Worm (Caenorhabditis elegans): ENCODE results near the gene mlc-7.

mlc-7 gene

DNA sequence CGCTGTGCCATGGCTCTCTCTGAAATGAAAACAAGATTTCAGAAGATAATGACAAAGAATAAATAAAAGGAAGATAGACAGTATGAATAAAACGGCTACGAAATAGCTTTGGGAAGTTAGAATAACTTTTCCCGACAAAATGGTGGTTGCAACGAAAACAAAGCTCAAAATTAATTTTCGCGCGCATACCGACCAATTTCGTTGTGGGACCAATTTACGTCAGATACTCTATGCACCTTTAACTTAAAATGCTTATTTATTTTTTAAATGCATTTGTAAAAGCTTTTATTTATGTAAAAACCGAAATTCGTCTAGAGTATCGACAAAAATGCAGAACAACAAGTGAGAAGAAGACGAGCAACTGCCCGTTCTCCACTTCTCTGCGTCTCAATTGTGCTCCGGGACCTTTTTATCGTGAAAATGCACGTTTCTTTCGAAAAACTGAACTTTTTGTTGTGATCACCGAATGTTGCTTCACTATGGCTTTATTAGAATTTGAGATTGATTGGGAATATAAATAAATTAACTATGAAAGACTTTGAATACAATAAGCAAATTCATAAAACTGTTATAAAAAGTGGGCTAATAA lies 16.9 kb downstream of the mlc-7 start, which contains the start of gene rml-1:
Gene rml-1 (minus strand): TSS at position 19 of the 589 bp plus-strand sequence.
- no peak for TF ChIP-seq eor-1 (tag; optimal IDR thresholded peaks at IDR 0.05)
- TF ChIP-seq nhr-76 (tag; optimal IDR thresholded peaks at IDR 0.05): no peak
- peak; percentile 1 for TF ChIP-seq pha-4 (tag; optimal IDR thresholded peaks at IDR 0.05)
- TF ChIP-seq snpc-4 (tag; optimal IDR thresholded peaks at IDR 0.05): no peak
- TF ChIP-seq hmg-11 (tag; optimal IDR thresholded peaks at IDR 0.05): peak; percentile 5
- no peak for TF ChIP-seq mml-1 (tag; optimal IDR thresholded peaks at IDR 0.05)
- TF ChIP-seq pqm-1 (tag; optimal IDR thresholded peaks at IDR 0.05): no peak
- TF ChIP-seq zag-1 (tag; optimal IDR thresholded peaks at IDR 0.05): no peak
- no peak for TF ChIP-seq lin-39 (tag; optimal IDR thresholded peaks at IDR 0.05)
- no peak for TF ChIP-seq daf-12 (tag; optimal IDR thresholded peaks at IDR 0.05)

DNA sequence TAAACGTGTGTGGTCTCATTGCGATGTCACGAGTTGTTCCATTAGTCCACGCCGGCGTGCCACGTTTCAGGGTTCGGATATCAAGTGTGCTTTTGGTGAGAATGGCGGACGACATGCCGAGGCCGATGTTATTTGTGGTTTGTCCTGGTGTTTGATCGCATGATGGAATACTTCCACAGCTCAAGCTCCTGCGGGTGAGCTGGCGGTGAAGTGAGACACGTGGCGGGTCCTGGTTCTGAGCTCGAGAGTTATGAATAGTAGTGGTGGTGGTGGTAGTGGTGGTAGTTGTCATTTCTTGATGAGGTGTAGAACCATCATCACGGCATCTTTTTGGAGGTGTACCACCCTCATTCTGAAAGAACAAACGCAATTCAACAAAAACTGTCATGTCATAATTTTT lies 18.8 kb downstream of the mlc-7 start:
- TF ChIP-seq unc-39 (tag; optimal IDR thresholded peaks at IDR 0.05) (no peak), fkh-10 (GFP tag; optimal IDR thresholded peaks at IDR 0.05) (no peak), daf-12 (tag; optimal IDR thresholded peaks at IDR 0.05) (no peak), ceh-16 (tag; optimal IDR thresholded peaks at IDR 0.05) (no peak), ztf-4 (tag; optimal IDR thresholded peaks at IDR 0.05) (no peak), lin-39 (tag; optimal IDR thresholded peaks at IDR 0.05) (no peak), nhr-237 (tag; optimal IDR thresholded peaks at IDR 0.05) (no peak), nhr-25 (tag; optimal IDR thresholded peaks at IDR 0.05) (no peak), egl-27 (tag; optimal IDR thresholded peaks at IDR 0.05) (no peak), mml-1 (tag; optimal IDR thresholded peaks at IDR 0.05) (no peak), nfya-1 (tag; optimal IDR thresholded peaks at IDR 0.05; ENCODE audit: insufficient read depth) (no peak), nhr-76 (tag; optimal IDR thresholded peaks at IDR 0.05) (no peak), fkh-2 (tag; optimal IDR thresholded peaks at IDR 0.05) (no peak), egl-5 (tag; optimal IDR thresholded peaks at IDR 0.05) (no peak), mdl-1 (tag; optimal IDR thresholded peaks at IDR 0.05) (no peak), elt-3 (tag; optimal IDR thresholded peaks at IDR 0.05) (no peak)

DNA sequence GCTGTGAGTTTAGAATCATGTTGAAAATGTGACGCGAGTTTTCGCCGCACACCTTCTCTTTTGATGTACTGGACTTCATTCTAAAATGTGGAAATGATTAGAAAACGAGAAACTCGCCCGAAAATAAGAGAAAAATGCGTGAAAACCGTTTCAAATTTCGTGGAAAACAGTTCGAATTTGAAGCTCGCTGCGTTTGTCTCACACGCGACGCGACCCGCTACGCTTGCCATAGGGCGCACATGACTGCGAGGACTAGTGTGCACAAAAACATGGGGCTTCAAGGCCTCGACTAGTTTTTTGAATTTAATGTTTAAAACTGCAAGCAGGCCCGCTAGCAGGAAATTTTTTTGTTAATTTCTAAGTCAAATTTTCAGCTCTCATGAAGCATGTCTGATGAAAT lies 19.9 kb downstream of the mlc-7 start, which contains the start of the genes cyk-4 and pdr-1:
Gene cyk-4 (minus strand): TSS at position 80 of the 400 bp plus-strand sequence.
Gene pdr-1 (plus strand): TSS at position 369 of the 400 bp plus-strand sequence.
- TF ChIP-seq hmg-11 (tag; optimal IDR thresholded peaks at IDR 0.05) (no peak), nhr-76 (tag; optimal IDR thresholded peaks at IDR 0.05) (no peak), lin-15B (tag; optimal IDR thresholded peaks at IDR 0.05) (peak; percentile 89), nhr-11 (tag; optimal IDR thresholded peaks at IDR 0.05) (no peak), skn-1 (tag; optimal IDR thresholded peaks at IDR 0.05) (no peak), ZK546.5 (tag; optimal IDR thresholded peaks at IDR 0.05) (no peak), nhr-25 (tag; optimal IDR thresholded peaks at IDR 0.05) (peak; percentile 57), nhr-28 (tag; optimal IDR thresholded peaks at IDR 0.05) (no peak), jun-1 (tag; optimal IDR thresholded peaks at IDR 0.05) (no peak), mml-1 (tag; optimal IDR thresholded peaks at IDR 0.05) (no peak), ama-1 (optimal IDR thresholded peaks at IDR 0.05) (peak; percentile 26), pqm-1 (tag; optimal IDR thresholded peaks at IDR 0.05) (peak; percentile 32), unc-39 (tag; optimal IDR thresholded peaks at IDR 0.05) (no peak), daf-12 (tag; optimal IDR thresholded peaks at IDR 0.05) (no peak), elt-2 (tag; optimal IDR thresholded peaks at IDR 0.05) (no peak), nhr-23 (tag; optimal IDR thresholded peaks at IDR 0.05) (peak; percentile 71), ceh-9 (tag; optimal IDR thresholded peaks at IDR 0.05) (no peak), egl-5 (tag; optimal IDR thresholded peaks at IDR 0.05) (no peak), nhr-43 (tag; optimal IDR thresholded peaks at IDR 0.05; ENCODE audit: poor library complexity, severe bottlenecking) (peak; percentile 25), tbx-2 (tag; optimal IDR thresholded peaks at IDR 0.05) (no peak), fos-1 (tag; optimal IDR thresholded peaks at IDR 0.05) (no peak), nhr-77 (tag; optimal IDR thresholded peaks at IDR 0.05) (no peak), nfya-1 (tag; optimal IDR thresholded peaks at IDR 0.05; ENCODE audit: insufficient read depth) (peak; percentile 80), nhr-237 (tag; optimal IDR thresholded peaks at IDR 0.05) (no peak), R02D3.7 (tag; optimal IDR thresholded peaks at IDR 0.05) (no peak), lin-39 (tag; optimal IDR thresholded peaks at IDR 0.05) (peak; percentile 62), eor-1 (tag; optimal IDR thresholded peaks at IDR 0.05) (no peak)

DNA sequence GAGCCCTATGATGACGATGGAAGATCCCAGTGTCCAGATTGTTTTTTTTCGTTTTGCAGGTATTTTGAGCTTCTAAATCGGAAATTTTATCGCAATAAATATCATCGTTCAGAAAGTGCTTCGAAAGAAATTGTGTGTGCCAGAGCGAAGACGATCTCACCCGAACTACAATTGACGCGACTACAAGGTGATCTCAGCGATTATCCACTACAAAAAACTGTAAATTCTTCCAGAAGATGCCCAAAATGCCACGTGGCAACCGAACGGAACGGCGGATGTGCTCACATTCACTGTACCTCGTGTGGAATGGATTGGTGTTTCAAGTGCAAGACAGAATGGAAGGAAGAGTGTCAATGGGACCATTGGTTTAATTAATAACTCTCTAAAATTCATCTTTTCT lies 21.6 kb downstream of the mlc-7 start, which contains the start of gene mdt-29:
Gene mdt-29 (plus strand): TSS at position 301 of the 400 bp plus-strand sequence.
- TF ChIP-seq nhr-23 (tag; optimal IDR thresholded peaks at IDR 0.05) (no peak), pha-4 (tag; optimal IDR thresholded peaks at IDR 0.05) (no peak), lsy-12 (tag; optimal IDR thresholded peaks at IDR 0.05) (no peak), snpc-4 (tag; optimal IDR thresholded peaks at IDR 0.05) (no peak), egl-5 (tag; optimal IDR thresholded peaks at IDR 0.05) (no peak), nhr-28 (tag; optimal IDR thresholded peaks at IDR 0.05) (no peak), elt-2 (tag; optimal IDR thresholded peaks at IDR 0.05) (no peak), eor-1 (tag; optimal IDR thresholded peaks at IDR 0.05) (no peak), ceh-16 (tag; optimal IDR thresholded peaks at IDR 0.05) (no peak), nhr-67 (tag; optimal IDR thresholded peaks at IDR 0.05) (no peak), fkh-2 (tag; optimal IDR thresholded peaks at IDR 0.05) (no peak)
